Worm (Caenorhabditis elegans): ENCODE measurements around the gene cysl-4.

DNA sequence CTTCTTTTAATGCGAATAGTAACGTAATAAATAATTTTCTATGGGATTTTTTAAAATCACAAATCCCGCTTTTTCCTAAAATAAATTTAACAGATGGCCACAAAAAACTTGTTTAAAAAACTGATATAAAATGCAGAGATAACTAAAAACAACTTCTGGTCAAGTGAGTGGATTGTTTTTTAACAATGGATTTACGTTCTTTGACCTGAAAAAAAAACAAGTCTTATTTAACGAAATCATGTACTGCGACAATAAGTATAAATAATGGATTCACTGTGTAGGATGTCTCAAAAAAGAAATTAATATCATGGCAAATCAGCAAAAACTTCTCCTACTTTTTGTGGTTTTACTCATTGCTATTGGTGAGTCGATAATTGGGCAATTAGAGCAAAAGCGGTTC lies 47.6 kb upstream of the cysl-4 start, which contains the start of gene fipr-25:
- no peak for TF ChIP-seq fkh-10 (GFP tag; optimal IDR thresholded peaks at IDR 0.05)
- TF ChIP-seq unc-62 (GFP tag; optimal IDR thresholded peaks at IDR 0.05) = no peak
- TF ChIP-seq nhr-76 (tag; optimal IDR thresholded peaks at IDR 0.05) = no peak
- TF ChIP-seq ceh-82 (tag; optimal IDR thresholded peaks at IDR 0.05) = no peak
- TF ChIP-seq lsy-12 (tag; optimal IDR thresholded peaks at IDR 0.05) = no peak

Data from whole organism, L3 larva.